Worm (Caenorhabditis elegans): ENCODE measurements around the gene C17G10.7.

The C17G10.7 gene

ce11 chrII:5587794-5588193, 19.9 kb downstream of the C17G10.7 start:
- no peak for TF ChIP-seq W03F9.2 (tag; optimal IDR thresholded peaks at IDR 0.05)
- no peak for TF ChIP-seq him-1 (tag; optimal IDR thresholded peaks at IDR 0.05)
- no peak for TF ChIP-seq dao-5 (tag; optimal IDR thresholded peaks at IDR 0.05)

DNA sequence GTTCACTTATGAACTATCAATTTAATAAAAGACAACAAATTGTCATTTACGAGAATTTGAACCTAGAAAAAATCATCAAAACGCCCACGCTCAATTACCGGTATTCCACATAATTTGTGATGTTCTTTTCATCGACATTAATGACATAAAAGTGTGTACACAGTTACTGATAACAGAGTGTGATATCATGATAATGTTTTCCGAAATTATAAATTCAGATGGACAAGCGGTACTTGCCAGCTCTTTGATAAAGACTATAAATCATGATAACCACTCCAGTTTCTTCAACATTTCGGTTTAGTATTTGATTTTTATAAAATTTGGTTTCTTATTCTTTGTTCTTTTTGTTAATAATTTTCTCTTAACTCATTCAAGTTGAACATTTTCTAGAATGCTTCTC, 21.9 kb downstream of the C17G10.7 start, which contains the start of gene lys-8:
Gene lys-8 (plus strand): TSS at position 391 of the 400 bp plus-strand sequence.
- TF ChIP-seq W03F9.2 (tag; optimal IDR thresholded peaks at IDR 0.05) (no peak), him-1 (tag; optimal IDR thresholded peaks at IDR 0.05) (no peak), dao-5 (tag; optimal IDR thresholded peaks at IDR 0.05) (no peak)

DNA sequence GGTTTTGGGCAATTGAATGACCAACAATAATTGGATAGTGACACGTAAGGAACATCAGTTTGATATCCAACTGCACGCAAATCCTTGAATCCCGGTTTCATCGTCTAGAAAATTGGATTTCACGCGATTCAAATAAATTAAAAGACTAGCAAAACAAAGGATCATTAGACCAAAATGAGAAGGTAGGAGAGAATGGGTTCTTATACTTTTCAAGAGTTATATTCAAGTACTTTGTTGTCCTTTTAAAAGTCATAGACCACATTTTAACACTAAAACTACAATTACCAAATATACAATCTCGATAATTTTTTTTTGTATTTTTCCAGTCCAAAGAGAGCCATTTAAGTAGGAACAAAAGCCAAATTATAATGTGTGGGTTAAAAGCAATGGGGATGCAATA, 25.3 kb downstream of the C17G10.7 start, which contains the start of gene T25E4.2:
Gene T25E4.2 (minus strand): TSS at position 101 of the 400 bp plus-strand sequence.
- TF ChIP-seq dao-5 (tag; optimal IDR thresholded peaks at IDR 0.05) (no peak), W03F9.2 (tag; optimal IDR thresholded peaks at IDR 0.05) (no peak), him-1 (tag; optimal IDR thresholded peaks at IDR 0.05) (no peak)

- no peak for TF ChIP-seq him-1 (tag; optimal IDR thresholded peaks at IDR 0.05)
- TF ChIP-seq dao-5 (tag; optimal IDR thresholded peaks at IDR 0.05): no peak
- no peak for TF ChIP-seq W03F9.2 (tag; optimal IDR thresholded peaks at IDR 0.05)
Observed at ce11 chrII:5579236-5579635, 28.4 kb downstream of the C17G10.7 start.

DNA sequence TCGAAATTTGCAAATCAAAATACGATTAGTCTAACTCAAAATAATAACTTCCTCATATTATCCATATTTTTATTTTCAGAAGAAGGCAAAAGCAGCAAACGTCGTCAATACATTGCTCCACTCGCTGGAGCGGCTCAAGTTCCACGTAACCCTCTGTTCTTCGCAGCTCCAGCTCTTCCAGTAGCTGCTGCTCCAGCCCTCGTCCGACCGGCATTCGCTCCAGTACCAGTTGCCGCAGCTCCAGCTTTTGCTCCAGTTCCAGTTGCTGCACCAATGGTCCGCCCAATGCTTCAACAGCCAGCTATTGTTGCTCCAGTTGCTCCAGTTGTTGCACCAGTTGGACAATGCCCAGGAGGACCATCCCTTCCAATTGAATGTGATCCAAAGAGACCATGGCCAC, 28.9 kb downstream of the C17G10.7 start:
- no peak for TF ChIP-seq W03F9.2 (tag; optimal IDR thresholded peaks at IDR 0.05)
- TF ChIP-seq him-1 (tag; optimal IDR thresholded peaks at IDR 0.05): no peak

- TF ChIP-seq dao-5 (tag; optimal IDR thresholded peaks at IDR 0.05) (no peak), W03F9.2 (tag; optimal IDR thresholded peaks at IDR 0.05) (no peak), him-1 (tag; optimal IDR thresholded peaks at IDR 0.05) (no peak)
Observed at ce11 chrII:5578035-5578434, 29.6 kb downstream of the C17G10.7 start, which contains the start of gene T25E4.1. T25E4.1 (plus strand) TSS chrII:5578335.

- TF ChIP-seq dao-5 (tag; optimal IDR thresholded peaks at IDR 0.05) (peak; percentile 28), W03F9.2 (tag; optimal IDR thresholded peaks at IDR 0.05) (peak; percentile 59), him-1 (tag; optimal IDR thresholded peaks at IDR 0.05) (peak; percentile 6)
Observed at ce11 chrII:5577060-5577459, 30.6 kb downstream of the C17G10.7 start.

- TF ChIP-seq W03F9.2 (tag; optimal IDR thresholded peaks at IDR 0.05) (no peak), him-1 (tag; optimal IDR thresholded peaks at IDR 0.05) (no peak), dao-5 (tag; optimal IDR thresholded peaks at IDR 0.05) (no peak)
Observed at ce11 chrII:5574925-5575324, 32.7 kb downstream of the C17G10.7 start.

ce11 chrII:5572082-5572746, 35.4 kb downstream of the C17G10.7 start:
- TF ChIP-seq W03F9.2 (tag; optimal IDR thresholded peaks at IDR 0.05) (no peak), dao-5 (tag; optimal IDR thresholded peaks at IDR 0.05) (no peak), him-1 (tag; optimal IDR thresholded peaks at IDR 0.05) (no peak)

DNA sequence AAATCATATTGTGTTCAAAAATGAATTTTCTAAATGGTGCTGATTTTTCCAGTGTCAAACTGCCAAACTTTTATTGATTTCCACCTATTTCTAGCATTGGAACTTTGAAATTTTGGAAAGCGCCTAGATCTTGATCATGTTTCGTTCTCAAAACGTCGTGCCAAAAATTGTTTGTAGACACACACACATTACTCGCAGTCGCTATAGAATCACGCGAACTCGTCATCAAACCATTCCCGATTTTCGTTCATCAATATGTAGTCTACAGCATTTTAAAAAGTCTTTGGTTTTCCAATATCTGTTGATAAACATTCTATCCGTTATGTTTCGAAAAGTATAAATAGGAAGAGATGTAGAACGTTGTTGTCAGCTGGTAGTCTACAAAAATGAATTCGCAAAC, 37.4 kb downstream of the C17G10.7 start, which contains the start of the genes C17C3.1 and C17C3.15:
Gene C17C3.1 (plus strand): TSS at position 301 of the 400 bp plus-strand sequence.
Gene C17C3.15 (plus strand): TSS at position 383 of the 400 bp plus-strand sequence.
- TF ChIP-seq W03F9.2 (tag; optimal IDR thresholded peaks at IDR 0.05) (no peak), dao-5 (tag; optimal IDR thresholded peaks at IDR 0.05) (no peak), him-1 (tag; optimal IDR thresholded peaks at IDR 0.05) (no peak)

ce11 chrII:5565082-5565623, 42.5 kb downstream of the C17G10.7 start:
- TF ChIP-seq him-1 (tag; optimal IDR thresholded peaks at IDR 0.05) (no peak), W03F9.2 (tag; optimal IDR thresholded peaks at IDR 0.05) (no peak), dao-5 (tag; optimal IDR thresholded peaks at IDR 0.05) (no peak)

DNA sequence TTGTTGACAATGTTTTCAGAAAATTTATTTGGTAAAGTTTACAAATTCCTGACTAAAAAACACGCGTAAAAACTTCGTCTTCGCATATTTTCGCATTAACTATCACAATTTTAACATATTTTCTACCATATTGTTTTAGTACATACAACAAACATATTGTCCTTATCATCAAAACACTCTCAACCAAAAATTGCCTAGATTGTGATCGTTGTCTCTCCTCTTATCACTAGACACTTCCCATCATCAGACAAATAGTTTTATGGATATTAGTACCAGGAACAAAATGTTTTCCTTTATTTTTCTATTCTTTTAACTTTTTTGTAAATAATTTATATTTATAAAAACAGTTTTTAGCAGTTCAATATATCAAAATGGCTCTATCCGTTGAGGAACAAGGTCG, 46.3 kb downstream of the C17G10.7 start, which contains the start of gene C17C3.3:
Gene C17C3.3 (plus strand): TSS at position 346 of the 400 bp plus-strand sequence.
- TF ChIP-seq dao-5 (tag; optimal IDR thresholded peaks at IDR 0.05): no peak
- TF ChIP-seq him-1 (tag; optimal IDR thresholded peaks at IDR 0.05): no peak
- no peak for TF ChIP-seq W03F9.2 (tag; optimal IDR thresholded peaks at IDR 0.05)

ce11 chrII:5557134-5557533, 50.5 kb downstream of the C17G10.7 start:
- TF ChIP-seq dao-5 (tag; optimal IDR thresholded peaks at IDR 0.05) (no peak), him-1 (tag; optimal IDR thresholded peaks at IDR 0.05) (no peak)

All from whole organism, L4/young adult.